Fruit fly (Drosophila melanogaster) whole organism, embryonic: ENCODE results near the gene Gr98c.

ENCODE experiments used
- Antp ChIP-seq: fragments of 200-800 bp; sonication (Bioruptor generic); optimal IDR thresholded peaks from 3 replicates; lab custom pipeline; 2016; ENCODE audit warnings: missing biosample characterization, missing genetic modification characterization
- Awh ChIP-seq: fragments of 200-800 bp; sonication (Bioruptor generic); IDR thresholded peaks from 2 replicates; pipeline ENCODE4, ENCODE4 v1.3.6; 2022; ENCODE audit warnings: missing biosample characterization, missing genetic modification characterization
- Bgb ChIP-seq: fragments of 200-800 bp; sonication (Bioruptor generic); IDR thresholded peaks from 2 replicates; pipeline ENCODE4 v1.3.6; 2022; ENCODE audit warnings: missing biosample characterization, missing genetic modification characterization; ENCODE audit not compliant: partially characterized antibody
- CG1233 ChIP-seq: fragments of 200-800 bp; sonication (Bioruptor generic); optimal IDR thresholded peaks from 4 replicates; lab custom pipeline; 2018; ENCODE audit warnings: missing biosample characterization, mild to moderate bottlenecking, missing genetic modification characterization
- CG12659 ChIP-seq: fragments of 200-800 bp; sonication (Bioruptor generic); optimal IDR thresholded peaks from 3 replicates; lab custom pipeline; 2017; ENCODE audit warnings: mild to moderate bottlenecking, missing biosample characterization, missing genetic modification reagents, missing genetic modification characterization
- CG13624 ChIP-seq: fragments of 200-800 bp; sonication (Bioruptor generic); optimal IDR thresholded peaks from 2 replicates; lab custom pipeline; 2016; ENCODE audit warnings: missing biosample characterization, missing genetic modification characterization
- CG1647 ChIP-seq: fragments of 200-800 bp; sonication (Bioruptor generic); optimal IDR thresholded peaks from 3 replicates; lab custom pipeline; 2016; ENCODE audit warnings: missing biosample characterization, missing genetic modification characterization
- CG16813 ChIP-seq: fragments of 200-800 bp; sonication (Bioruptor generic); IDR thresholded peaks from 3 replicates; pipeline ENCODE4 v1.3.6; 2022; ENCODE audit warnings: missing biosample characterization, missing genetic modification characterization; ENCODE audit not compliant: partially characterized antibody
- CG33557 ChIP-seq: fragments of 200-800 bp; sonication (Bioruptor generic); optimal IDR thresholded peaks from 2 replicates; lab custom pipeline; 2019; ENCODE audit warnings: missing biosample characterization, mild to moderate bottlenecking, missing genetic modification characterization, moderate library complexity
- CG3847 ChIP-seq: fragments of 200-800 bp; sonication (Bioruptor generic); IDR thresholded peaks from 2 replicates; pipeline ENCODE4 v1.3.6; 2022; ENCODE audit warnings: missing biosample characterization, missing genetic modification characterization
- CG4360 ChIP-seq: fragments of 200-800 bp; sonication (Bioruptor generic); IDR thresholded peaks from 2 replicates; pipeline ENCODE4 v1.3.6; 2022; ENCODE audit warnings: missing biosample characterization, missing genetic modification characterization
- CG6689 ChIP-seq: fragments of 200-800 bp; sonication (Bioruptor generic); IDR thresholded peaks from 2 replicates; pipeline ENCODE4 v1.3.6; 2022; ENCODE audit warnings: missing biosample characterization, missing genetic modification characterization
- CG6791 ChIP-seq: fragments of 200-800 bp; sonication (Bioruptor generic); IDR thresholded peaks from 3 replicates; pipeline ENCODE4 v1.3.6; 2022; ENCODE audit warnings: missing biosample characterization, missing genetic modification characterization; ENCODE audit not compliant: partially characterized antibody
- CG7928 ChIP-seq: fragments of 200-800 bp; sonication (Bioruptor generic); optimal IDR thresholded peaks from 2 replicates; lab custom pipeline; 2017; ENCODE audit warnings: missing biosample characterization, mild to moderate bottlenecking, missing genetic modification characterization
- CG7987 ChIP-seq: fragments of 200-800 bp; sonication (Bioruptor generic); optimal IDR thresholded peaks from 2 replicates; lab custom pipeline; 2018; ENCODE audit warnings: missing biosample characterization, mild to moderate bottlenecking, missing genetic modification characterization, moderate library complexity
- CoRest ChIP-seq: fragments of 200-800 bp; sonication (Bioruptor generic); optimal IDR thresholded peaks from 3 replicates; lab custom pipeline; 2018; ENCODE audit warnings: missing biosample characterization, mild to moderate bottlenecking, missing genetic modification characterization, moderate library complexity
- Fer1 ChIP-seq: fragments of 200-800 bp; sonication (Bioruptor generic); optimal IDR thresholded peaks from 2 replicates; lab custom pipeline; 2017; ENCODE audit warnings: missing biosample characterization, mild to moderate bottlenecking, missing genetic modification characterization
- Fer3 ChIP-seq: fragments of 200-800 bp; sonication (Bioruptor generic); optimal IDR thresholded peaks from 2 replicates; lab custom pipeline; 2018; ENCODE audit warnings: missing biosample characterization, mild to moderate bottlenecking, missing genetic modification characterization, moderate library complexity
- H2.0 ChIP-seq: fragments of 200-800 bp; sonication (Bioruptor generic); IDR thresholded peaks from 2 replicates; pipeline ENCODE4 v1.3.6; 2022; ENCODE audit warnings: missing biosample characterization, missing genetic modification characterization
- HLH4C ChIP-seq: fragments of 200-800 bp; sonication (Bioruptor generic); IDR thresholded peaks from 3 replicates; pipeline ENCODE4 v1.3.6; 2022; ENCODE audit warnings: missing biosample characterization, missing genetic modification characterization; ENCODE audit not compliant: partially characterized antibody
- HmgZ ChIP-seq: fragments of 200-800 bp; sonication (Bioruptor generic); optimal IDR thresholded peaks from 2 replicates; lab custom pipeline; 2018; ENCODE audit warnings: missing biosample characterization, mild to moderate bottlenecking, missing genetic modification characterization
- Hr78 ChIP-seq, 2 experiments: fragments of 200-800 bp in 1 of 2; fragments of >200 bp in 1 of 2; sonication (Bioruptor generic) in 1 of 2; optimal IDR thresholded peaks; 2 replicates each; lab custom pipeline; 2017 to 2019; ENCODE audit warnings: missing biosample characterization in 2 of 2, missing genetic modification characterization in 2 of 2, mild to moderate bottlenecking in 1 of 2, moderate library complexity in 1 of 2
- Kr ChIP-seq: fragments of 200-800 bp; sonication (Bioruptor generic); optimal IDR thresholded peaks from 2 replicates; lab custom pipeline; 2017; ENCODE audit warnings: missing biosample characterization, mild to moderate bottlenecking, missing genetic modification characterization
- MBD-R2 ChIP-seq: fragments of 200-800 bp; sonication (Bioruptor generic); IDR thresholded peaks from 2 replicates; pipeline ENCODE4 v1.3.6; 2022; ENCODE audit warnings: missing biosample characterization, missing genetic modification characterization
- Pdp1 ChIP-seq, 2 experiments: fragments of 200-800 bp; sonication (Bioruptor generic); optimal IDR thresholded peaks; 3 replicates each; lab custom pipeline; 2016; ENCODE audit warnings: missing biosample characterization in 2 of 2, missing genetic modification characterization in 2 of 2, mild to moderate bottlenecking in 1 of 2, moderate library complexity in 1 of 2
- Spps ChIP-seq: fragments of 200-800 bp; sonication (Bioruptor generic); optimal IDR thresholded peaks from 2 replicates; lab custom pipeline; 2018; ENCODE audit warnings: missing biosample characterization, mild to moderate bottlenecking, missing genetic modification characterization
- Taf1 ChIP-seq: fragments of 200-800 bp; sonication (Bioruptor generic); IDR thresholded peaks from 2 replicates; pipeline ENCODE4 v1.3.6; 2022; ENCODE audit warnings: missing biosample characterization, missing genetic modification characterization
- Tbp ChIP-seq: fragments of >200 bp; optimal IDR thresholded peaks from 2 replicates; lab custom pipeline; 2018; ENCODE audit warnings: missing biosample characterization, missing genetic modification characterization
- Trl ChIP-seq, 3 experiments: fragments of >200 bp in 2 of 3; fragments of 200-800 bp in 1 of 3; sonication (Bioruptor generic) in 1 of 3; optimal IDR thresholded peaks; 2 replicates in 1 of 3; 3 replicates in 2 of 3; lab custom pipeline; 2016 to 2017; ENCODE audit warnings: missing biosample characterization in 1 of 3, missing genetic modification characterization in 1 of 3
- abd-A ChIP-seq: fragments of 200-800 bp; sonication (Bioruptor generic); optimal IDR thresholded peaks from 3 replicates; lab custom pipeline; 2019; ENCODE audit warnings: missing biosample characterization, mild to moderate bottlenecking, missing genetic modification characterization, moderate library complexity
- ase ChIP-seq: fragments of 200-800 bp; sonication (Bioruptor generic); IDR thresholded peaks from 3 replicates; pipeline ENCODE4 v1.3.6; 2022; ENCODE audit warnings: missing biosample characterization, missing genetic modification characterization
- chinmo ChIP-seq: fragments of 200-800 bp; sonication (Bioruptor generic); IDR thresholded peaks from 4 replicates; pipeline ENCODE4 v1.3.6; 2022; ENCODE audit warnings: missing biosample characterization, missing genetic modification characterization; ENCODE audit not compliant: partially characterized antibody
- dan ChIP-seq: fragments of 200-800 bp; sonication (Bioruptor generic); IDR thresholded peaks from 2 replicates; pipeline ENCODE4 v1.3.6; 2022; ENCODE audit warnings: missing biosample characterization, missing genetic modification characterization
- grau ChIP-seq: fragments of 200-800 bp; optimal IDR thresholded peaks from 3 replicates; lab custom pipeline; 2019; ENCODE audit warnings: missing biosample characterization, mild to moderate bottlenecking, missing genetic modification characterization, moderate library complexity
- grn ChIP-seq: fragments of 200-800 bp; sonication (Bioruptor generic); optimal IDR thresholded peaks from 3 replicates; lab custom pipeline; 2017; ENCODE audit warnings: missing biosample characterization, missing genetic modification characterization
- gsb-n ChIP-seq: fragments of 200-800 bp; sonication (Bioruptor generic); optimal IDR thresholded peaks from 3 replicates; lab custom pipeline; 2018; ENCODE audit warnings: missing biosample characterization, mild to moderate bottlenecking, missing genetic modification characterization
- her ChIP-seq: fragments of 200-800 bp; sonication (Bioruptor generic); optimal IDR thresholded peaks from 2 replicates; lab custom pipeline; 2016; ENCODE audit warnings: missing biosample characterization, missing genetic modification characterization
- jumu ChIP-seq: fragments of 200-800 bp; sonication (Bioruptor generic); optimal IDR thresholded peaks from 3 replicates; lab custom pipeline; 2016; ENCODE audit warnings: missing biosample characterization, missing genetic modification characterization
- kah ChIP-seq: fragments of 200-800 bp; sonication (Bioruptor generic); optimal IDR thresholded peaks from 2 replicates; lab custom pipeline; 2018; ENCODE audit warnings: missing biosample characterization, mild to moderate bottlenecking, missing genetic modification characterization
- nau ChIP-seq: fragments of 200-800 bp; sonication (Bioruptor generic); optimal IDR thresholded peaks from 3 replicates; lab custom pipeline; 2017; ENCODE audit warnings: missing biosample characterization, mild to moderate bottlenecking, missing genetic modification characterization, missing genetic modification reagents
- phol ChIP-seq: fragments of 200-800 bp; sonication (Bioruptor generic); optimal IDR thresholded peaks from 3 replicates; lab custom pipeline; 2018; ENCODE audit warnings: missing biosample characterization, mild to moderate bottlenecking, missing genetic modification characterization, moderate library complexity
- pros ChIP-seq: fragments of 200-800 bp; sonication (Bioruptor generic); optimal IDR thresholded peaks from 3 replicates; lab custom pipeline; 2019; ENCODE audit warnings: missing biosample characterization, mild to moderate bottlenecking, missing genetic modification characterization, moderate library complexity
- psq ChIP-seq: fragments of 200-800 bp; sonication (Bioruptor generic); optimal IDR thresholded peaks from 2 replicates; lab custom pipeline; 2017; ENCODE audit warnings: missing biosample characterization, missing genetic modification characterization
- rib ChIP-seq: fragments of 200-800 bp; sonication (Bioruptor generic); IDR thresholded peaks from 2 replicates; pipeline ENCODE4 v1.3.6; 2022; ENCODE audit warnings: missing biosample characterization, missing genetic modification characterization
- sd ChIP-seq: fragments of 200-800 bp; sonication (Bioruptor generic); optimal IDR thresholded peaks from 3 replicates; lab custom pipeline; 2018; ENCODE audit warnings: missing biosample characterization, mild to moderate bottlenecking, missing genetic modification characterization, moderate library complexity
- ssp ChIP-seq: fragments of 200-800 bp; sonication (Bioruptor generic); IDR thresholded peaks from 2 replicates; pipeline ENCODE4 v1.3.6; 2022; ENCODE audit warnings: missing biosample characterization, missing genetic modification characterization
- stwl ChIP-seq: fragments of 200-800 bp; sonication (Bioruptor generic); optimal IDR thresholded peaks from 3 replicates; lab custom pipeline; 2018; ENCODE audit warnings: missing biosample characterization, mild to moderate bottlenecking, missing genetic modification characterization, moderate library complexity
- vnd ChIP-seq: fragments of 200-800 bp; sonication (Bioruptor generic); IDR thresholded peaks from 3 replicates; pipeline ENCODE4 v1.3.6; 2022; ENCODE audit warnings: missing biosample characterization, missing genetic modification characterization; ENCODE audit not compliant: partially characterized antibody
- vvl ChIP-seq: fragments of 200-800 bp; sonication (Bioruptor generic); IDR thresholded peaks from 2 replicates; pipeline ENCODE4 v1.3.6; 2022; ENCODE audit warnings: missing biosample characterization, missing genetic modification characterization

Gr98c gene

dm6 chr3R:27580274-27581011 lies 36.2 kb downstream of the Gr98c start (continued):
- TF ChIP-seq CG13624 (GFP tag; lab: Kevin White, UChicago): no peak
- no peak for TF ChIP-seq H2.0
- no peak for TF ChIP-seq CG33557 (GFP tag; lab: Kevin White, UChicago)
- peak in 1 of 2 experiments; percentile 85 for TF ChIP-seq Pdp1 (GFP tag; optimal IDR thresholded peaks at IDR 0.05; lab: Kevin White, UChicago)
- no peak for TF ChIP-seq CG12659 (GFP tag; lab: Kevin White, UChicago)
- TF ChIP-seq dan (GFP tag; lab: Robert Waterston, UW): no peak
- TF ChIP-seq CG6791 (GFP tag; lab: Robert Waterston, UW): 0 out of 3 replicates have a peak, but pooled peaks have one; percentile 26
- peak; percentile 7 for TF ChIP-seq CG1233
- peak; percentile 9 for TF ChIP-seq nau (GFP tag; lab: Kevin White, UChicago)
- TF ChIP-seq her (GFP tag; lab: Kevin White, UChicago): no peak
- no peak for TF ChIP-seq CG4360
- TF ChIP-seq Spps: no peak
- peak; percentile 80 to 88 for TF ChIP-seq Trl (optimal IDR thresholded peaks at IDR 0.05; lab: Kevin White, UChicago)
- no peak for TF ChIP-seq Trl (GFP tag; optimal IDR thresholded peaks at IDR 0.05; lab: Kevin White, UChicago)
- TF ChIP-seq CG7987 (GFP tag; lab: Kevin White, UChicago): no peak
- no peak for TF ChIP-seq ssp (GFP tag; lab: Robert Waterston, UW)
- peak; percentile 47 for TF ChIP-seq abd-A (tag; lab: Kevin White, UChicago)
- TF ChIP-seq CoRest: no peak
- TF ChIP-seq Tbp: no peak
- TF ChIP-seq HmgZ (tag; lab: Kevin White, UChicago): no peak
- TF ChIP-seq rib (GFP tag; lab: Robert Waterston, UW): peak; percentile 70; the same call in 1 of the 2 replicates
- TF ChIP-seq grau (tag; lab: Kevin White, UChicago): peak; percentile 68
- no peak for TF ChIP-seq Awh
- TF ChIP-seq vvl (GFP tag; lab: Robert Waterston, UW): no peak
- TF ChIP-seq kah (GFP tag; lab: Kevin White, UChicago): no peak
- no peak for TF ChIP-seq Kr (GFP tag; lab: Kevin White, UChicago)
- no peak for TF ChIP-seq CG3847 (GFP tag; lab: Robert Waterston, UW)
- TF ChIP-seq stwl (tag; lab: Kevin White, UChicago): no peak
- no peak for TF ChIP-seq CG7928 (GFP tag; lab: Kevin White, UChicago)
- TF ChIP-seq Fer1 (GFP tag; lab: Kevin White, UChicago): no peak
- peak; percentile 19 for TF ChIP-seq psq (GFP tag; lab: Kevin White, UChicago)
- no peak for TF ChIP-seq Antp (GFP tag; lab: Kevin White, UChicago)
- TF ChIP-seq phol (tag; lab: Kevin White, UChicago): no peak
- TF ChIP-seq ase (GFP tag; lab: Robert Waterston, UW): no peak
- no peak for TF ChIP-seq Fer3 (tag; lab: Kevin White, UChicago)
- TF ChIP-seq sd: peak; percentile 65
- TF ChIP-seq CG6689 (GFP tag; lab: Robert Waterston, UW): no peak
- no peak for TF ChIP-seq MBD-R2 (GFP tag; lab: Robert Waterston, UW)
- no peak for TF ChIP-seq CG16813
- TF ChIP-seq Hr78 (GFP tag; optimal IDR thresholded peaks at IDR 0.05; lab: Kevin White, UChicago): peak in 1 of 2 experiments; percentile 81
- TF ChIP-seq CG1647 (GFP tag; lab: Kevin White, UChicago): no peak
- no peak for TF ChIP-seq pros (GFP tag; lab: Kevin White, UChicago)
- TF ChIP-seq HLH4C (GFP tag; lab: Robert Waterston, UW): no peak
- no peak for TF ChIP-seq Bgb (GFP tag; lab: Robert Waterston, UW)
- no peak for TF ChIP-seq vnd (GFP tag; lab: Robert Waterston, UW)
- no peak for TF ChIP-seq chinmo (GFP tag; lab: Robert Waterston, UW)
- no peak for TF ChIP-seq grn (GFP tag; lab: Kevin White, UChicago)
- TF ChIP-seq Taf1 (GFP tag; lab: Robert Waterston, UW): no peak
- no peak for TF ChIP-seq gsb-n
- TF ChIP-seq jumu: no peak
